Fruit fly (Drosophila melanogaster) whole organism, embryonic: ENCODE data around the gene Cad88C.

Experiments used
- Antp ChIP-seq: fragments of 200-800 bp; sonication (Bioruptor generic); optimal IDR thresholded peaks from 3 replicates; lab custom pipeline; 2016; ENCODE audit warnings: missing biosample characterization, missing genetic modification characterization
- Asciz ChIP-seq: fragments of 200-800 bp; sonication (Bioruptor generic); optimal IDR thresholded peaks from 2 replicates; lab custom pipeline; 2017; ENCODE audit warnings: missing biosample characterization, mild to moderate bottlenecking, missing genetic modification characterization, missing genetic modification reagents
- Atf3 ChIP-seq: fragments of 200-800 bp; sonication (Bioruptor generic); optimal IDR thresholded peaks from 3 replicates; lab custom pipeline; 2016; ENCODE audit warnings: missing biosample characterization, missing genetic modification characterization
- Bteb2 ChIP-seq: fragments of 200-800 bp; sonication (Bioruptor generic); optimal IDR thresholded peaks from 2 replicates; lab custom pipeline; 2016; ENCODE audit warnings: missing biosample characterization, missing genetic modification characterization
- CG12155 ChIP-seq: fragments of 200-800 bp; sonication (Bioruptor generic); optimal IDR thresholded peaks from 3 replicates; lab custom pipeline; 2016; ENCODE audit warnings: missing biosample characterization, missing genetic modification characterization
- CG12942 ChIP-seq: fragments of 200-800 bp; sonication (Bioruptor generic); optimal IDR thresholded peaks from 3 replicates; lab custom pipeline; 2016; ENCODE audit warnings: missing biosample characterization, missing genetic modification characterization
- CG13775 ChIP-seq: fragments of 200-800 bp; sonication (Bioruptor generic); optimal IDR thresholded peaks from 3 replicates; lab custom pipeline; 2017; ENCODE audit warnings: missing biosample characterization, mild to moderate bottlenecking, missing genetic modification characterization
- CG14667 ChIP-seq: fragments of 200-800 bp; sonication (Bioruptor generic); IDR thresholded peaks from 2 replicates; pipeline ENCODE4 v1.3.6; 2022; ENCODE audit warnings: missing biosample characterization, missing genetic modification characterization
- CG15073 ChIP-seq: fragments of 200-800 bp; sonication (Bioruptor generic); optimal IDR thresholded peaks from 2 replicates; lab custom pipeline; 2016; ENCODE audit warnings: missing biosample characterization, missing genetic modification characterization
- CG1529 ChIP-seq: fragments of 200-800 bp; sonication (Bioruptor generic); optimal IDR thresholded peaks from 3 replicates; lab custom pipeline; 2018; ENCODE audit warnings: missing biosample characterization, missing genetic modification characterization
- CG16815 ChIP-seq: fragments of 200-800 bp; sonication (Bioruptor generic); optimal IDR thresholded peaks from 3 replicates; lab custom pipeline; 2017; ENCODE audit warnings: missing biosample characterization, mild to moderate bottlenecking, missing genetic modification characterization
- CG17328 ChIP-seq: fragments of 200-800 bp; sonication (Bioruptor generic); IDR thresholded peaks from 2 replicates; pipeline ENCODE4 v1.3.6; 2022; ENCODE audit warnings: missing biosample characterization, missing genetic modification characterization
- CG2875 ChIP-seq: fragments of 200-800 bp; sonication (Bioruptor generic); optimal IDR thresholded peaks from 2 replicates; lab custom pipeline; 2017; ENCODE audit warnings: missing biosample characterization, mild to moderate bottlenecking, missing genetic modification characterization, missing genetic modification reagents
- CG32772 ChIP-seq: fragments of 200-800 bp; sonication (Bioruptor generic); IDR thresholded peaks from 2 replicates; pipeline ENCODE4 v1.3.6; 2022; ENCODE audit warnings: missing biosample characterization, missing genetic modification characterization
- CG4404 ChIP-seq: fragments of 200-800 bp; sonication (Bioruptor generic); IDR thresholded peaks from 2 replicates; pipeline ENCODE4 v1.3.6; 2022; ENCODE audit warnings: missing biosample characterization, missing genetic modification characterization
- CG6175 ChIP-seq: fragments of 200-800 bp; sonication (Bioruptor generic); IDR thresholded peaks from 3 replicates; pipeline ENCODE4 v1.3.6; 2022; ENCODE audit warnings: missing biosample characterization, missing genetic modification characterization
- CG6254 ChIP-seq: fragments of 200-800 bp; sonication (Bioruptor generic); optimal IDR thresholded peaks from 3 replicates; lab custom pipeline; 2017; ENCODE audit warnings: mild to moderate bottlenecking, missing biosample characterization, missing genetic modification reagents, missing genetic modification characterization
- CG7372 ChIP-seq: fragments of 200-800 bp; sonication (Bioruptor generic); IDR thresholded peaks from 2 replicates; pipeline ENCODE4 v1.3.6; 2022; ENCODE audit warnings: missing biosample characterization, missing genetic modification characterization
- CG7786 ChIP-seq: fragments of 200-800 bp; sonication (Bioruptor generic); optimal IDR thresholded peaks from 2 replicates; lab custom pipeline; 2016; ENCODE audit warnings: missing biosample characterization, missing genetic modification characterization
- CG8388 ChIP-seq: fragments of 200-800 bp; sonication (Bioruptor generic); optimal IDR thresholded peaks from 2 replicates; lab custom pipeline; 2019; ENCODE audit warnings: missing biosample characterization, mild to moderate bottlenecking, missing genetic modification characterization, moderate library complexity
- CG8944 ChIP-seq: fragments of 200-800 bp; sonication (Bioruptor generic); optimal IDR thresholded peaks from 3 replicates; lab custom pipeline; 2016; ENCODE audit warnings: missing biosample characterization, missing genetic modification characterization
- CG9609 ChIP-seq: fragments of 200-800 bp; sonication (Bioruptor generic); optimal IDR thresholded peaks from 3 replicates; lab custom pipeline; 2016; ENCODE audit warnings: missing biosample characterization, missing genetic modification characterization
- Dfd ChIP-seq, 2 experiments: fragments of >200 bp; optimal IDR thresholded peaks; 2 replicates each; lab custom pipeline; 2017; ENCODE audit warnings: missing biosample characterization in 2 of 2, missing genetic modification characterization in 2 of 2
- E2f1 ChIP-seq: fragments of 200-800 bp; sonication (Bioruptor generic); IDR thresholded peaks from 2 replicates; pipeline ENCODE4 v1.3.6; 2022; ENCODE audit warnings: missing biosample characterization, missing genetic modification characterization
- Hey ChIP-seq: fragments of 200-800 bp; sonication (Bioruptor generic); optimal IDR thresholded peaks from 3 replicates; lab custom pipeline; 2018; ENCODE audit warnings: missing biosample characterization, mild to moderate bottlenecking, missing genetic modification characterization
- HmgD ChIP-seq: fragments of 200-800 bp; sonication (Bioruptor generic); optimal IDR thresholded peaks from 3 replicates; lab custom pipeline; 2016; ENCODE audit warnings: missing biosample characterization, missing genetic modification characterization
- MESR4 ChIP-seq: fragments of 200-800 bp; sonication (Bioruptor generic); optimal IDR thresholded peaks from 2 replicates; lab custom pipeline; 2018; ENCODE audit warnings: missing biosample characterization, mild to moderate bottlenecking, missing genetic modification characterization, moderate library complexity
- Mad ChIP-seq: fragments of 200-800 bp; sonication (Bioruptor generic); optimal IDR thresholded peaks from 2 replicates; lab custom pipeline; 2016; ENCODE audit warnings: missing biosample characterization, missing genetic modification characterization
- PHDP ChIP-seq: fragments of 200-800 bp; sonication (Bioruptor generic); optimal IDR thresholded peaks from 3 replicates; lab custom pipeline; 2018; ENCODE audit warnings: missing biosample characterization, mild to moderate bottlenecking, missing genetic modification characterization, moderate library complexity
- Pdp1 ChIP-seq, 2 experiments: fragments of 200-800 bp; sonication (Bioruptor generic); optimal IDR thresholded peaks; 3 replicates each; lab custom pipeline; 2016; ENCODE audit warnings: missing biosample characterization in 2 of 2, missing genetic modification characterization in 2 of 2, mild to moderate bottlenecking in 1 of 2, moderate library complexity in 1 of 2
- az2 ChIP-seq: fragments of 200-800 bp; sonication (Bioruptor generic); optimal IDR thresholded peaks from 3 replicates; lab custom pipeline; 2016; ENCODE audit warnings: missing biosample characterization, missing genetic modification characterization
- cas ChIP-seq: fragments of 200-800 bp; sonication (Bioruptor generic); IDR thresholded peaks from 2 replicates; pipeline ENCODE4 v1.3.6; 2022; ENCODE audit warnings: missing biosample characterization, missing genetic modification characterization
- chn ChIP-seq: fragments of 200-800 bp; sonication (Bioruptor generic); optimal IDR thresholded peaks from 2 replicates; lab custom pipeline; 2016; ENCODE audit warnings: missing biosample characterization, missing genetic modification characterization
- ci ChIP-seq: fragments of 200-800 bp; sonication (Bioruptor generic); IDR thresholded peaks from 3 replicates; pipeline ENCODE4 v1.3.6; 2022; ENCODE audit warnings: missing biosample characterization, missing genetic modification characterization
- cwo ChIP-seq: fragments of 200-800 bp; sonication (Bioruptor generic); optimal IDR thresholded peaks from 3 replicates; lab custom pipeline; 2017; ENCODE audit warnings: missing biosample characterization, missing genetic modification characterization, mild to moderate bottlenecking, moderate library complexity, missing genetic modification reagents
- dysf ChIP-seq: fragments of 200-800 bp; sonication (Bioruptor generic); IDR thresholded peaks from 3 replicates; pipeline ENCODE4 v1.3.6; 2022; ENCODE audit warnings: missing biosample characterization, missing genetic modification characterization
- esg ChIP-seq: fragments of 200-800 bp; sonication (Bioruptor generic); conservative IDR thresholded peaks from 2 replicates; pipeline ENCODE4 v1.3.6; 2022; ENCODE audit warnings: missing biosample characterization, missing genetic modification characterization
- fd64A ChIP-seq: fragments of 200-800 bp; sonication (Bioruptor generic); optimal IDR thresholded peaks from 3 replicates; lab custom pipeline; 2018; ENCODE audit warnings: missing biosample characterization, mild to moderate bottlenecking, missing genetic modification characterization
- ftz-f1 ChIP-seq: fragments of 200-800 bp; sonication (Bioruptor generic); optimal IDR thresholded peaks from 2 replicates; lab custom pipeline; 2016; ENCODE audit warnings: missing biosample characterization, missing genetic modification characterization
- gem ChIP-seq: fragments of 200-800 bp; sonication (Bioruptor generic); optimal IDR thresholded peaks from 2 replicates; lab custom pipeline; 2019; ENCODE audit warnings: missing biosample characterization, mild to moderate bottlenecking, missing genetic modification characterization, moderate library complexity
- kah ChIP-seq: fragments of 200-800 bp; sonication (Bioruptor generic); optimal IDR thresholded peaks from 2 replicates; lab custom pipeline; 2018; ENCODE audit warnings: missing biosample characterization, mild to moderate bottlenecking, missing genetic modification characterization
- luna ChIP-seq: fragments of 200-800 bp; sonication (Bioruptor generic); optimal IDR thresholded peaks from 2 replicates; lab custom pipeline; 2016; ENCODE audit warnings: missing biosample characterization, missing genetic modification characterization
- mld ChIP-seq: fragments of 200-800 bp; sonication (Bioruptor generic); IDR thresholded peaks from 3 replicates; pipeline ENCODE4 v1.3.6; 2022; ENCODE audit warnings: missing biosample characterization, missing genetic modification characterization; ENCODE audit not compliant: partially characterized antibody
- nerfin-2 ChIP-seq: fragments of 200-800 bp; sonication (Bioruptor generic); IDR thresholded peaks from 2 replicates; pipeline ENCODE4 v1.3.6; 2022; ENCODE audit warnings: missing biosample characterization, missing genetic modification characterization; ENCODE audit not compliant: partially characterized antibody
- org-1 ChIP-seq: fragments of 200-800 bp; sonication (Bioruptor generic); optimal IDR thresholded peaks from 2 replicates; lab custom pipeline; 2017; ENCODE audit warnings: missing biosample characterization, missing genetic modification characterization
- sisA ChIP-seq: fragments of 200-800 bp; sonication (Bioruptor generic); IDR thresholded peaks from 2 replicates; pipeline ENCODE4 v1.3.6; 2022; ENCODE audit warnings: missing biosample characterization, missing genetic modification characterization
- slbo ChIP-seq: fragments of 200-800 bp; sonication (Bioruptor generic); IDR thresholded peaks from 2 replicates; pipeline ENCODE4 v1.3.6; 2022; ENCODE audit warnings: missing biosample characterization, missing genetic modification characterization
- ssp ChIP-seq: fragments of 200-800 bp; sonication (Bioruptor generic); IDR thresholded peaks from 2 replicates; pipeline ENCODE4 v1.3.6; 2022; ENCODE audit warnings: missing biosample characterization, missing genetic modification characterization
- trh ChIP-seq: fragments of 200-800 bp; sonication (Bioruptor generic); optimal IDR thresholded peaks from 2 replicates; lab custom pipeline; 2016; ENCODE audit warnings: missing biosample characterization, missing genetic modification characterization
- zen ChIP-seq: fragments of 200-800 bp; sonication (Bioruptor generic); optimal IDR thresholded peaks from 3 replicates; lab custom pipeline; 2018; ENCODE audit warnings: missing biosample characterization, mild to moderate bottlenecking, missing genetic modification characterization, moderate library complexity

Gene Cad88C

DNA sequence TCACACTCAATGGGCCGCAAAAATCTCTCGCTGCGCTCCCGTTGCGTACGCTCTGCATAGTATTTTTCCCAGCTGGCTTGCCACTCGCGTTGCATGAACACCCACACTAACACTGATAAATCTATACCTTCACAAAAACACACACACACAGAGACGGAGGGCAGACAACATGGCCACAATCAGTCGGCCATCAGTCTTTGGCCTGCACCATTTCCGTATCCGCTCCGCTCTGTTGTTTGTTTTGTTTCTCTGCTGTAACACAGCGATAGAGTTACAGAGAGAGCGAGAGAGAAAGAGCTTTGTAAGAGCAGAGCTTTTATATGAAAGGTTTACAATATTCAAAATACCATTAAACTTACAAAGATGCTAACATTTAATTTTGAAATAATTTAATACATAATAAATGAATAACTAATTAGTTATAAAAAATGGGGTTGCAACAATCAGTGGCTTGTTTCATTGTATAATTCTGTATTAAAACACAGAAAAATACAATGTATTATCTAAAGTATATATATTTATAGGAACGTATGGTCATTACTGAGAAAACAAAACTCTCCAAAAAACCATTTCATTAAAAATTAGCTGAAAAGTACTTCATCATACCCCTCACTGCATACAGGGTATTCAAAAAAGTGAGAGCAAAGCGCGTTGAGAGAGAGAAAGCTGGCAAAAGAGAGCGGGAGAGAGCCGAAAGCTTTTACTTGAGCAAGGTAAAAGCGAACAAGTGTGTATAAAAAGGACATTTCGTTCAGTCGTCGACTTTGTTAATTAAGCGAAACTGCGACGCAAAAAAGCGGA is 21.2 kb upstream of the Cad88C start, which contains the start of gene CG14853 (continued):
- TF ChIP-seq az2 (GFP tag; lab: Kevin White, UChicago) (peak; percentile 89), CG4404 (GFP tag; lab: Robert Waterston, UW) (no peak), nerfin-2 (GFP tag; lab: Robert Waterston, UW) (no peak), Asciz (peak; percentile 62), HmgD (GFP tag; lab: Kevin White, UChicago) (no peak), ssp (GFP tag; lab: Robert Waterston, UW) (peak; percentile 63), sisA (peak; percentile 56), luna (GFP tag; lab: Kevin White, UChicago) (no peak), CG7372 (GFP tag; lab: Robert Waterston, UW) (peak; percentile 67), CG6175 (GFP tag; lab: Robert Waterston, UW) (no peak), ftz-f1 (GFP tag; lab: Kevin White, UChicago) (no peak), CG16815 (GFP tag; lab: Kevin White, UChicago) (peak; percentile 53), CG6254 (GFP tag; lab: Kevin White, UChicago) (peak; percentile 63), zen (tag; lab: Kevin White, UChicago) (no peak), CG15073 (no peak), Mad (GFP tag; lab: Kevin White, UChicago) (no peak), CG7786 (GFP tag; lab: Kevin White, UChicago) (no peak), CG12155 (GFP tag; lab: Kevin White, UChicago) (peak; percentile 73), cas (GFP tag; lab: Robert Waterston, UW) (0 out of 2 replicates have a peak, but pooled peaks have one; percentile 21), slbo (peak; percentile 91), mld (GFP tag; lab: Robert Waterston, UW) (no peak), CG1529 (GFP tag; lab: Kevin White, UChicago) (peak; percentile 69), E2f1 (no peak; the same call in 1 of the 2 replicates), trh (GFP tag; lab: Kevin White, UChicago) (peak; percentile 40), Dfd (GFP tag; optimal IDR thresholded peaks at IDR 0.05; lab: Kevin White, UChicago) (no peak), CG9609 (GFP tag; lab: Kevin White, UChicago) (no peak), CG13775 (peak; percentile 71), Antp (GFP tag; lab: Kevin White, UChicago) (no peak), MESR4 (no peak), CG2875 (GFP tag; lab: Kevin White, UChicago) (peak; percentile 57), PHDP (tag; lab: Kevin White, UChicago) (peak; percentile 94), CG12942 (GFP tag; lab: Kevin White, UChicago) (peak; percentile 71), Pdp1 (GFP tag; optimal IDR thresholded peaks at IDR 0.05; lab: Kevin White, UChicago) (peak in 1 of 2 experiments; percentile 45), Atf3 (GFP tag; lab: Kevin White, UChicago) (no peak), CG32772 (GFP tag; lab: Robert Waterston, UW) (peak; percentile 48), CG14667 (GFP tag; lab: Robert Waterston, UW) (peak; percentile 72), org-1 (GFP tag; lab: Kevin White, UChicago) (peak; percentile 31), CG8388 (peak; percentile 60), CG17328 (GFP tag; lab: Robert Waterston, UW) (peak; percentile 82), kah (GFP tag; lab: Kevin White, UChicago) (peak; percentile 48), Hey (tag; lab: Kevin White, UChicago) (peak; percentile 34), ci (GFP tag; lab: Robert Waterston, UW) (peak; percentile 88), cwo (GFP tag; lab: Kevin White, UChicago) (peak; percentile 38), dysf (GFP tag; lab: Robert Waterston, UW) (peak; percentile 79; the same call in 2 of the 3 replicates), gem (tag; lab: Kevin White, UChicago) (peak; percentile 89), fd64A (peak; percentile 85), CG8944 (no peak), esg (GFP tag; lab: Robert Waterston, UW) (peak; percentile 83), Bteb2 (GFP tag; lab: Kevin White, UChicago) (no peak), chn (GFP tag; lab: Kevin White, UChicago) (peak; percentile 14)
